Worm (Caenorhabditis elegans): ENCODE data around the gene F45E6.1.

F45E6.1 gene

DNA sequence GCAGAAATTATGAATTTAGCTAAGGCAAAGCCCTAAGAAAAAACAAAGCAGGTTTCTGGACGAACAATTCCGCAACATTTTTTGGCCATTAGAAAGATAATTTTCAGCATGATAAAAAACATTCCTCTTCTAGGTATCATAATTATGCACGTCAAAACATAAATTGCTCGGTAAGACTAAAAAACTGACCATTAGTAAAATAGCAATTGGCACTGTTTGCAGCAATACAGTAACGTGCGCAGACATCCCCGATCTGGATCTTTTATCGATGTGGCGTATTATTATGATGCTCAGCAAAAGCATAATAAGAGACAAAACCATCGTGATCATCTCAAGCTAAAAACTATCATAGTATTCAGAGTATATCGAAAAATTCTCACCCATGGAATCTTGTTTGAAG lies 829 bp downstream of the F45E6.1 start:
- TF ChIP-seq tbx-8 (GFP tag; optimal IDR thresholded peaks at IDR 0.05) (no peak), drap-1 (GFP tag; optimal IDR thresholded peaks at IDR 0.05) (no peak), mls-2 (tag; optimal IDR thresholded peaks at IDR 0.05) (no peak), mab-5 (tag; optimal IDR thresholded peaks at IDR 0.05) (no peak), mep-1 (tag; optimal IDR thresholded peaks at IDR 0.05) (no peak), sem-2 (GFP tag; optimal IDR thresholded peaks at IDR 0.05) (no peak), elt-3 (tag; optimal IDR thresholded peaks at IDR 0.05) (no peak), bed-3 (GFP tag; optimal IDR thresholded peaks at IDR 0.05) (no peak), nhr-2 (tag; optimal IDR thresholded peaks at IDR 0.05) (no peak), ceh-39 (tag; optimal IDR thresholded peaks at IDR 0.05) (no peak), nhr-76 (tag; optimal IDR thresholded peaks at IDR 0.05) (no peak), lsy-2 (tag; optimal IDR thresholded peaks at IDR 0.05) (no peak), unc-39 (tag; optimal IDR thresholded peaks at IDR 0.05) (no peak), flh-1 (GFP tag; optimal IDR thresholded peaks at IDR 0.05) (no peak), lin-13 (tag; optimal IDR thresholded peaks at IDR 0.05) (no peak), hlh-1 (tag; optimal IDR thresholded peaks at IDR 0.05) (no peak), nhr-237 (tag; optimal IDR thresholded peaks at IDR 0.05) (no peak), zip-8 (tag; optimal IDR thresholded peaks at IDR 0.05) (no peak), pha-4 (tag; optimal IDR thresholded peaks at IDR 0.05) (no peak)

DNA sequence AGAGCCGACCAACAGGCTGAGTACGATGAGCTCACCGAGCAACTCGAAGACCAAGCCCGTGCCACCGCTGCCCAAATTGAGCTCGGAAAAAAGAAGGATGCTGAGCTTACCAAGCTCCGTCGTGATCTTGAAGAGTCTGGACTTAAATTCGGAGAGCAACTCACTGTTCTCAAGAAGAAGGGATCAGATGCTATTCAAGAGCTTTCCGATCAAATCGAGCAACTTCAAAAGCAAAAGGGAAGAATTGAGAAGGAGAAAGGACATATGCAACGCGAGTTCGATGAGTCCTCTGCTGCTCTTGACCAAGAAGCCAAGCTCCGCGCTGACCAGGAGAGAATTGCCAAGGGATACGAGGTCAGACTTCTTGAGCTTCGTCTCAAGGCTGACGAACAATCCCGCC lies 5.0 kb downstream of the F45E6.1 start:
- TF ChIP-seq nhr-12 (tag; optimal IDR thresholded peaks at IDR 0.05) (no peak), lin-32 (GFP tag; optimal IDR thresholded peaks at IDR 0.05) (no peak), mep-1 (tag; optimal IDR thresholded peaks at IDR 0.05) (no peak), ces-1 (GFP tag; optimal IDR thresholded peaks at IDR 0.05) (no peak), mls-2 (tag; optimal IDR thresholded peaks at IDR 0.05) (no peak), mab-5 (tag; optimal IDR thresholded peaks at IDR 0.05) (no peak)

DNA sequence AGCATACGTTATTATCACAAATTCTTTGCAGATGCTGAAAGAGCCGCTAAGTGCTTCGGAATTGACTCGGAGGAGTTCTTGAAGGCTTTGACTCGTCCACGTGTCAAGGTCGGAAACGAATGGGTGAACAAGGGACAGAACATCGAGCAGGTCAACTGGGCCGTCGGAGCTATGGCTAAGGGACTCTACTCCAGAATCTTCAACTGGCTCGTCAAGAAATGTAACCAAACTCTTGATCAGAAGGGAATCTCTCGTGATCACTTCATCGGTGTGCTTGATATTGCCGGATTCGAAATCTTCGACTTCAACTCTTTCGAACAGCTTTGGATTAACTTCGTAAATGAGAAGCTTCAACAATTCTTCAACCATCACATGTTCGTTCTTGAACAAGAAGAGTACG lies 7.4 kb downstream of the F45E6.1 start:
- TF ChIP-seq nhr-237 (tag; optimal IDR thresholded peaks at IDR 0.05) (no peak), pha-4 (tag; optimal IDR thresholded peaks at IDR 0.05) (no peak), nhr-12 (tag; optimal IDR thresholded peaks at IDR 0.05) (no peak), cnd-1 (tag; optimal IDR thresholded peaks at IDR 0.05) (no peak), lin-13 (tag; optimal IDR thresholded peaks at IDR 0.05) (no peak), mab-5 (tag; optimal IDR thresholded peaks at IDR 0.05) (no peak), tbx-8 (GFP tag; optimal IDR thresholded peaks at IDR 0.05) (no peak), lin-32 (GFP tag; optimal IDR thresholded peaks at IDR 0.05) (no peak), blmp-1 (tag; optimal IDR thresholded peaks at IDR 0.05) (no peak), sptf-1 (tag; optimal IDR thresholded peaks at IDR 0.05) (no peak), unc-62 (GFP tag; optimal IDR thresholded peaks at IDR 0.05) (no peak), ceh-43 (GFP tag; optimal IDR thresholded peaks at IDR 0.05) (no peak), ceh-39 (tag; optimal IDR thresholded peaks at IDR 0.05) (no peak), mls-2 (tag; optimal IDR thresholded peaks at IDR 0.05) (no peak), unc-39 (tag; optimal IDR thresholded peaks at IDR 0.05) (no peak), ceh-83 (GFP tag; optimal IDR thresholded peaks at IDR 0.05) (no peak), snpc-4 (tag; optimal IDR thresholded peaks at IDR 0.05) (no peak), ces-1 (GFP tag; optimal IDR thresholded peaks at IDR 0.05) (no peak), sem-2 (GFP tag; optimal IDR thresholded peaks at IDR 0.05) (no peak), flh-1 (GFP tag; optimal IDR thresholded peaks at IDR 0.05) (no peak)

DNA sequence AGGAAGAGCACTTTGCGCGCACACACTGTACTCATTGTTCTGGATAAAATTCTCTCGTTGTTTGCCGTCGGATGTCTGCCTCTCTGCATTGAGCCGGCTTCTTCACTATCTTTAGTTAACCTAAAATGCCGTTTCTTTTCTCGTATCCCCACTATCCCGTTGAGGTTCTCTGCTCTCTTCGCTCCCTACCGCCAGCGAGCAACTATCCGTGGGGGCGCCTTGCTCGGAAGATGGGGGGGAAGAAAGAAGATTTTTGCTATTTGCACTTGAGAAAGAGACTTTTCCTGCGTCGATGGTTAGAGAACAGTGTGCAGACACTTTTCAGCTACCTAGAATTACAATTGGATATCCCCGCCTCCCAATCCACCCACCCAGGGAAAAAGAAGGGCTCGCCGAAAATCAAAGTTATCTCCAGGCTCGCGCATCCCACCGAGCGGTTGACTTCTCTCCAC lies 9.6 kb downstream of the F45E6.1 start, which contains the start of gene myo-2:
TSS of gene myo-2 (plus strand) at position 402 of the 452 bp plus-strand sequence.
- TF ChIP-seq mep-1 (tag; optimal IDR thresholded peaks at IDR 0.05) (no peak), hlh-1 (tag; optimal IDR thresholded peaks at IDR 0.05) (no peak), drap-1 (GFP tag; optimal IDR thresholded peaks at IDR 0.05) (no peak), lin-32 (GFP tag; optimal IDR thresholded peaks at IDR 0.05) (no peak), unc-120 (tag; optimal IDR thresholded peaks at IDR 0.05; ENCODE audit: poor library complexity, severe bottlenecking) (no peak), ham-2 (GFP tag; optimal IDR thresholded peaks at IDR 0.05) (no peak), pha-4 (tag; optimal IDR thresholded peaks at IDR 0.05) (peak; percentile 17), nhr-28 (tag; optimal IDR thresholded peaks at IDR 0.05) (no peak)

DNA sequence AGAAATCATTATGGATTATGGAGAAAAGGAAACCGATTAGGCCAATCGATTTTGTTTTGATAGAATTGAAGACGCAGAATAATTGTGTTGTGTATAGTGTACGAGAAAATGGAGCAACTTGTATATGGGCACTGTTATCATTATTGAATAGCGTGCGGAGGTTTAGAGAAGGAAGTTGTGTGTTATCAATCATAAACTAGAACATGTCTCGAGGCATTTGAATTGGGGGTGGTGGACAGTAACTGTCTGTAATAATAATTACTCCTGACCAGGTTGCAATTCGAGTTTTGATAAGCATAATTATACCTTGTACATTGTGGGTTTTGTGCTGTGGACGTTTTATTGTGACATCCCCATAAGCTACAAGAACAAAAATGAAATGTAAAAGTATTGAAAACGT lies 10.5 kb downstream of the F45E6.1 start, which contains the start of gene cdf-2:
TSS of gene cdf-2 (minus strand) at position 149 of the 400 bp plus-strand sequence.
- TF ChIP-seq snpc-4 (tag; optimal IDR thresholded peaks at IDR 0.05) (no peak), pha-4 (tag; optimal IDR thresholded peaks at IDR 0.05) (no peak)

All from whole organism, mixed stage, embryonic.